ENCODE assay signal across 3 fruit fly cellular contexts in the genomic region with DNA sequence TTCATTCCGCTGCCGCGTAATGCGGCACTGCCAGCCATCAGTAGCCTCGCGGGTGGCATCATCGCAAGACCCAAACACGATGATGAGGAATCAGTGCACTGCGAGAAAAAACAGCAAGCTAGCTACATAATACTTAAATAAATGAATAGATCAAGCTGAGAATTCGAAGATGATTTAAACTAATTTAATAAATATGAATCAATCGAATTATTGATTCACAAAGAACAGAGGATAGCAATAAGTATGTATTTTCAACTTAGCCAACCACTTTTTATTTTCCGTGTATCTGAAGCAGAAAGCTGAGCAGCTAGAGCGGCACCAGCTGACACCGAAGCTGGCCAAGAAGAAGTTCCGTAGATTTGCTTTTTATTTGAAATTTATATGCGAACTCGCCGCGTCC.
TF ChIP-seq lines count a peak whose summit lies in the region.

No protein-coding gene starts in this region.

- TF ChIP-seq CTCF in whole organism, embryonic (GFP tag; optimal IDR thresholded peaks at IDR 0.05; lab: Kevin White, UChicago): no peak

TF ChIP-seq in whole organism, embryonic, 481 proteins besides CTCF, POLR2A, EP300 and RAD21 (continues in another document):
- TF ChIP-seq CG7839 (tag; optimal IDR thresholded peaks at IDR 0.05; lab: Kevin White, UChicago) (peak; percentile 31), Dp (GFP tag; optimal IDR thresholded peaks at IDR 0.05; lab: Kevin White, UChicago) (no peak), p53 (GFP tag; optimal IDR thresholded peaks at IDR 0.05; lab: Kevin White, UChicago) (no peak), phol (tag; optimal IDR thresholded peaks at IDR 0.05; lab: Kevin White, UChicago) (peak; percentile 32), ssp (GFP tag; IDR thresholded peaks at IDR 0.05; lab: Robert Waterston, UW) (no peak), C15 (GFP tag; IDR thresholded peaks at IDR 0.05; lab: Robert Waterston, UW) (no peak), pb (GFP tag; optimal IDR thresholded peaks at IDR 0.05; lab: Kevin White, UChicago) (no peak), HHEX (GFP tag; optimal IDR thresholded peaks at IDR 0.05; lab: Kevin White, UChicago) (no peak), CG6175 (GFP tag; IDR thresholded peaks at IDR 0.05; lab: Robert Waterston, UW) (no peak), CG17361 (GFP tag; IDR thresholded peaks at IDR 0.05; lab: Robert Waterston, UW) (0 out of 3 replicates have a peak, but pooled peaks have one; percentile 21), CG10979 (tag; optimal IDR thresholded peaks at IDR 0.05; lab: Kevin White, UChicago) (peak; percentile 33), Hr51 (GFP tag; optimal IDR thresholded peaks at IDR 0.05; lab: Kevin White, UChicago) (peak in 1 of 2 experiments; percentile 38), sens (GFP tag; lab: Kevin White, UChicago) (peak; percentile 83), Oli (tag; optimal IDR thresholded peaks at IDR 0.05; lab: Kevin White, UChicago) (peak; percentile 23), CG18599 (GFP tag; optimal IDR thresholded peaks at IDR 0.05; lab: Kevin White, UChicago) (peak; percentile 32), prd (optimal IDR thresholded peaks at IDR 0.05; lab: Kevin White, UChicago) (no peak), prd (GFP tag; IDR thresholded peaks at IDR 0.05; lab: Robert Waterston, UW) (peak; percentile 22; the same call in 1 of the 3 replicates), grau (tag; optimal IDR thresholded peaks at IDR 0.05; lab: Kevin White, UChicago) (peak; percentile 21), CG31441 (GFP tag; IDR thresholded peaks at IDR 0.05; lab: Robert Waterston, UW) (0 out of 2 replicates have a peak, but pooled peaks have one; percentile 31), CG7372 (GFP tag; IDR thresholded peaks at IDR 0.05; lab: Robert Waterston, UW) (no peak), Mrtf (GFP tag; IDR thresholded peaks at IDR 0.05; lab: Robert Waterston, UW) (no peak), ase (GFP tag; IDR thresholded peaks at IDR 0.05; lab: Robert Waterston, UW) (no peak), gem (tag; optimal IDR thresholded peaks at IDR 0.05; lab: Kevin White, UChicago) (peak; percentile 38), CG2199 (GFP tag; IDR thresholded peaks at IDR 0.05; lab: Robert Waterston, UW) (0 out of 3 replicates have a peak, but pooled peaks have one; percentile 23), CG9797 (GFP tag; optimal IDR thresholded peaks at IDR 0.05; lab: Kevin White, UChicago) (no peak), onecut (GFP tag; IDR thresholded peaks at IDR 0.05; lab: Robert Waterston, UW) (peak; percentile 30; the same call in 1 of the 2 replicates), Fer2 (tag; optimal IDR thresholded peaks at IDR 0.05; lab: Kevin White, UChicago) (no peak), sisA (GFP tag; IDR thresholded peaks at IDR 0.05; lab: Robert Waterston, UW) (peak; percentile 25; the same call in 1 of the 2 replicates), klu (GFP tag; IDR thresholded peaks at IDR 0.05; lab: Robert Waterston, UW) (no peak)

TF ChIP-seq in whole organism, prepupa, 60 proteins besides CTCF, POLR2A, EP300 and RAD21:
- TF ChIP-seq vri (GFP tag; optimal IDR thresholded peaks at IDR 0.05; lab: Kevin White, UChicago) (no peak), Eip75B (GFP tag; optimal IDR thresholded peaks at IDR 0.05; lab: Kevin White, UChicago) (no peak), CG31627 (GFP tag; optimal IDR thresholded peaks at IDR 0.05; lab: Kevin White, UChicago) (no peak), CG6276 (GFP tag; optimal IDR thresholded peaks at IDR 0.05; lab: Kevin White, UChicago) (no peak), Sox14 (GFP tag; optimal IDR thresholded peaks at IDR 0.05; lab: Kevin White, UChicago) (no peak), Sox102F (GFP tag; optimal IDR thresholded peaks at IDR 0.05; lab: Kevin White, UChicago) (no peak), CG3919 (GFP tag; optimal IDR thresholded peaks at IDR 0.05; lab: Kevin White, UChicago) (no peak), achi (GFP tag; optimal IDR thresholded peaks at IDR 0.05; lab: Kevin White, UChicago) (no peak), Hr39 (GFP tag; optimal IDR thresholded peaks at IDR 0.05; lab: Kevin White, UChicago) (no peak), CG32006 (GFP tag; optimal IDR thresholded peaks at IDR 0.05; lab: Kevin White, UChicago) (no peak), dsx (GFP tag; optimal IDR thresholded peaks at IDR 0.05; lab: Kevin White, UChicago; ENCODE audit: poor library complexity, severe bottlenecking) (no peak), Hr38 (GFP tag; optimal IDR thresholded peaks at IDR 0.05; lab: Kevin White, UChicago) (no peak), fd59A (GFP tag; optimal IDR thresholded peaks at IDR 0.05; lab: Kevin White, UChicago) (no peak), Smox (GFP tag; optimal IDR thresholded peaks at IDR 0.05; lab: Kevin White, UChicago) (no peak), CG15336 (GFP tag; IDR thresholded peaks at IDR 0.05; lab: Robert Waterston, UW) (0 out of 2 replicates have a peak, but pooled peaks have one; percentile 11), Met (GFP tag; optimal IDR thresholded peaks at IDR 0.05; lab: Kevin White, UChicago) (no peak), CG3032 (tag; optimal IDR thresholded peaks at IDR 0.05; lab: Kevin White, UChicago) (no peak), Eip78C (GFP tag; lab: Kevin White, UChicago) (peak; percentile 41), CG9139 (GFP tag; optimal IDR thresholded peaks at IDR 0.05; lab: Kevin White, UChicago) (no peak), CG34406 (GFP tag; optimal IDR thresholded peaks at IDR 0.05; lab: Kevin White, UChicago) (no peak), Ets96B (tag; optimal IDR thresholded peaks at IDR 0.05; lab: Kevin White, UChicago) (peak; percentile 11), CG11762 (GFP tag; optimal IDR thresholded peaks at IDR 0.05; lab: Kevin White, UChicago; ENCODE audit: insufficient read depth) (no peak), OdsH (GFP tag; optimal IDR thresholded peaks at IDR 0.05; lab: Kevin White, UChicago) (no peak), spab (GFP tag; optimal IDR thresholded peaks at IDR 0.05; lab: Kevin White, UChicago) (no peak)

TF ChIP-seq in whole organism, pupa, 21 proteins besides CTCF, POLR2A, EP300 and RAD21:
- no peak for TF ChIP-seq Pif1A (GFP tag; optimal IDR thresholded peaks at IDR 0.05; lab: Kevin White, UChicago)
- no peak for TF ChIP-seq gl (tag; optimal IDR thresholded peaks at IDR 0.05; lab: Kevin White, UChicago)
- TF ChIP-seq CG15710 (tag; optimal IDR thresholded peaks at IDR 0.05; lab: Kevin White, UChicago): no peak
- no peak for TF ChIP-seq CG12605 (GFP tag; IDR thresholded peaks at IDR 0.05; lab: Robert Waterston, UW)
- no peak for TF ChIP-seq CG17806 (tag; optimal IDR thresholded peaks at IDR 0.05; lab: Kevin White, UChicago)
- no peak for TF ChIP-seq fd96Ca (GFP tag; IDR thresholded peaks at IDR 0.05; lab: Robert Waterston, UW)
- TF ChIP-seq CG8159 (tag; optimal IDR thresholded peaks at IDR 0.05; lab: Kevin White, UChicago): peak; percentile 17
- TF ChIP-seq CG14655 (GFP tag; optimal IDR thresholded peaks at IDR 0.05; lab: Kevin White, UChicago): peak; percentile 26

Comparison
In these comparisons a context has a peak if more than half of its experiments do, and no peak if none do; other contexts are left out.
1. Of the 7 proteins assayed by ChIP-seq in both whole organism, embryonic and whole organism, prepupa: peak only in whole organism, embryonic: Blimp-1 and Sox102F; only in whole organism, prepupa: none; in both: none; in neither: 5.